Fruit fly (Drosophila melanogaster): ENCODE measurements around the gene msn.

Gene msn

dm6 chr3L:2589911-2590763 lies 3.8 kb upstream of the msn start (continued):
- TF ChIP-seq Hr38 (GFP tag; optimal IDR thresholded peaks at IDR 0.05) (no peak), net (GFP tag; optimal IDR thresholded peaks at IDR 0.05) (peak; percentile 44), fd59A (GFP tag; optimal IDR thresholded peaks at IDR 0.05) (no peak), Eip78C (GFP tag) (peak; percentile 91), ss (GFP tag; optimal IDR thresholded peaks at IDR 0.05) (peak in 1 of 2 experiments; percentile 15), Blimp-1 (GFP tag; optimal IDR thresholded peaks at IDR 0.05) (no peak), CG4318 (GFP tag; optimal IDR thresholded peaks at IDR 0.05) (peak; percentile 25), CG6792 (GFP tag; optimal IDR thresholded peaks at IDR 0.05) (no peak), CG16779 (tag; optimal IDR thresholded peaks at IDR 0.05) (no peak)

- peak; percentile 30 for TF ChIP-seq Ets21C (GFP tag; optimal IDR thresholded peaks at IDR 0.05)
- peak; percentile 26 for TF ChIP-seq CG6808 (GFP tag; optimal IDR thresholded peaks at IDR 0.05)
- TF ChIP-seq Sox15 (GFP tag; optimal IDR thresholded peaks at IDR 0.05): no peak
- TF ChIP-seq dac (GFP tag; optimal IDR thresholded peaks at IDR 0.05): no peak
- TF ChIP-seq Met (GFP tag; optimal IDR thresholded peaks at IDR 0.05): peak; percentile 58
- peak; percentile 45 for TF ChIP-seq pdm3 (GFP tag; optimal IDR thresholded peaks at IDR 0.05)
- no peak for TF ChIP-seq CG6792 (GFP tag; optimal IDR thresholded peaks at IDR 0.05)
- TF ChIP-seq salr (GFP tag; optimal IDR thresholded peaks at IDR 0.05): no peak
- no peak for TF ChIP-seq Ets96B (tag; optimal IDR thresholded peaks at IDR 0.05)
- TF ChIP-seq CG6854 (GFP tag; optimal IDR thresholded peaks at IDR 0.05): peak; percentile 14
- no peak for TF ChIP-seq spab (GFP tag; optimal IDR thresholded peaks at IDR 0.05)
- peak; percentile 41 for TF ChIP-seq topi (GFP tag; optimal IDR thresholded peaks at IDR 0.05)
- TF ChIP-seq esn (GFP tag; optimal IDR thresholded peaks at IDR 0.05): peak; percentile 57
- TF ChIP-seq CG34406 (GFP tag; optimal IDR thresholded peaks at IDR 0.05): no peak
- TF ChIP-seq Blimp-1 (GFP tag; optimal IDR thresholded peaks at IDR 0.05): no peak
- TF ChIP-seq fkh (GFP tag; optimal IDR thresholded peaks at IDR 0.05): peak; percentile 40
- no peak for TF ChIP-seq Gug (GFP tag; IDR thresholded peaks at IDR 0.05)
- TF ChIP-seq OdsH (GFP tag; optimal IDR thresholded peaks at IDR 0.05): peak; percentile 23
- no peak for TF ChIP-seq CG11294 (GFP tag; IDR thresholded peaks at IDR 0.05)
- TF ChIP-seq CG3919 (GFP tag; optimal IDR thresholded peaks at IDR 0.05): peak; percentile 5
- no peak for TF ChIP-seq CG1621 (tag; optimal IDR thresholded peaks at IDR 0.05)
- TF ChIP-seq CG32006 (GFP tag; optimal IDR thresholded peaks at IDR 0.05): no peak
- peak; percentile 23 for TF ChIP-seq Sox102F (GFP tag; optimal IDR thresholded peaks at IDR 0.05)
- TF ChIP-seq achi (GFP tag; optimal IDR thresholded peaks at IDR 0.05): peak; percentile 6
- no peak for TF ChIP-seq fd85E (GFP tag; optimal IDR thresholded peaks at IDR 0.05)
- TF ChIP-seq CG4318 (GFP tag; optimal IDR thresholded peaks at IDR 0.05): no peak
- TF ChIP-seq net (GFP tag; optimal IDR thresholded peaks at IDR 0.05): no peak
- no peak for TF ChIP-seq CG11762 (GFP tag; optimal IDR thresholded peaks at IDR 0.05; ENCODE audit: insufficient read depth)
- peak; percentile 34 for TF ChIP-seq dsx (GFP tag; optimal IDR thresholded peaks at IDR 0.05; ENCODE audit: poor library complexity, severe bottlenecking)
- no peak for TF ChIP-seq CG8119 (GFP tag; IDR thresholded peaks at IDR 0.05)
- TF ChIP-seq CG16779 (tag; optimal IDR thresholded peaks at IDR 0.05): no peak
- peak; percentile 27 for TF ChIP-seq CG10631 (GFP tag; optimal IDR thresholded peaks at IDR 0.05)
- TF ChIP-seq ss (GFP tag; optimal IDR thresholded peaks at IDR 0.05): no peak
- no peak for TF ChIP-seq CG15336 (GFP tag; IDR thresholded peaks at IDR 0.05)
- TF ChIP-seq CG6276 (GFP tag; optimal IDR thresholded peaks at IDR 0.05): peak; percentile 66
- TF ChIP-seq Lpt (GFP tag; optimal IDR thresholded peaks at IDR 0.05): no peak
- TF ChIP-seq svp (GFP tag): peak; percentile 82
- TF ChIP-seq CG31627 (GFP tag; optimal IDR thresholded peaks at IDR 0.05): peak; percentile 44
- TF ChIP-seq Hr38 (GFP tag; optimal IDR thresholded peaks at IDR 0.05): no peak
- peak; percentile 30 for TF ChIP-seq Eip75B (GFP tag; optimal IDR thresholded peaks at IDR 0.05)
- TF ChIP-seq CG8632 (GFP tag; optimal IDR thresholded peaks at IDR 0.05): no peak
- peak; percentile 43 for TF ChIP-seq vri (GFP tag; optimal IDR thresholded peaks at IDR 0.05)
- TF ChIP-seq Sox14 (GFP tag; optimal IDR thresholded peaks at IDR 0.05): peak; percentile 60
These were observed 3.0 kb upstream of the msn start, which contains the start of gene dos for dm6 chr3L:2589167-2589910. Gene dos, plus strand, starts transcription at chr3L:2589414.
